Fruit fly (Drosophila melanogaster) whole organism, wandering third instar larva: Measurements from ENCODE around the gene CG4789.

Experiments
- Abd-B ChIP-seq: fragments of >200 bp; optimal IDR thresholded peaks from 2 replicates; lab custom pipeline; 2017; ENCODE audit warnings: missing biosample characterization, missing genetic modification characterization
- Dfd ChIP-seq: fragments of >200 bp; optimal IDR thresholded peaks from 2 replicates; lab custom pipeline; 2017; ENCODE audit warnings: missing biosample characterization, missing genetic modification characterization
- GATAd ChIP-seq: sonication (Bioruptor generic); optimal IDR thresholded peaks from 2 replicates; lab custom pipeline; 2016; ENCODE audit warnings: missing biosample characterization, missing genetic modification characterization
- brk ChIP-seq: fragments of 200-800 bp; sonication (Bioruptor generic); optimal IDR thresholded peaks from 2 replicates; lab custom pipeline; 2016; ENCODE audit warnings: missing biosample characterization, mild to moderate bottlenecking, missing genetic modification characterization
- dl ChIP-seq, 2 experiments: fragments of 175-275, 200-275 bp in 1 of 2; fragments of 200-275 bp in 1 of 2; sonication (Bioruptor generic); optimal IDR thresholded peaks; lab custom pipeline; 2018; ENCODE audit warnings: mild to moderate bottlenecking in 2 of 2, missing biosample characterization in 2 of 2, missing genetic modification characterization in 2 of 2, moderate library complexity in 2 of 2; ENCODE audit not compliant: partially characterized antibody in 2 of 2, insufficient read depth in 1 of 2
- dsf ChIP-seq: sonication (Bioruptor generic); optimal IDR thresholded peaks from 2 replicates; lab custom pipeline; 2016; ENCODE audit warnings: missing biosample characterization, missing genetic modification characterization, borderline replicate concordance
- ey ChIP-seq: fragments of 200-800 bp; sonication (Bioruptor generic); optimal IDR thresholded peaks from 2 replicates; lab custom pipeline; 2016; ENCODE audit warnings: missing biosample characterization, missing genetic modification characterization
- h ChIP-seq: fragments of 200-800 bp; sonication (Bioruptor generic); optimal IDR thresholded peaks from 3 replicates; lab custom pipeline; 2016; ENCODE audit warnings: missing biosample characterization, mild to moderate bottlenecking, missing genetic modification characterization
- pan ChIP-seq: fragments of >200 bp; optimal IDR thresholded peaks from 2 replicates; lab custom pipeline; 2017
- rgr ChIP-seq: fragments of 200-800 bp; sonication (Bioruptor generic); optimal IDR thresholded peaks from 3 replicates; lab custom pipeline; 2016; ENCODE audit warnings: missing biosample characterization, mild to moderate bottlenecking, missing genetic modification characterization
- tai ChIP-seq: sonication (Bioruptor generic); optimal IDR thresholded peaks from 2 replicates; lab custom pipeline; 2016; ENCODE audit warnings: missing biosample characterization, missing genetic modification characterization
- usp ChIP-seq: fragments of >200 bp; optimal IDR thresholded peaks from 2 replicates; lab custom pipeline; 2017; ENCODE audit warnings: missing biosample characterization, missing genetic modification characterization

- TF ChIP-seq rgr (GFP tag; lab: Kevin White, UChicago) (no peak), tai (GFP tag; lab: Kevin White, UChicago) (no peak), Abd-B (GFP tag; lab: Kevin White, UChicago) (no peak), dsf (no peak), GATAd (GFP tag; lab: Kevin White, UChicago) (no peak), pan (no peak), Dfd (no peak), usp (GFP tag; lab: Kevin White, UChicago) (no peak), ey (GFP tag; lab: Kevin White, UChicago) (no peak), brk (GFP tag; lab: Kevin White, UChicago) (no peak), h (GFP tag; lab: Kevin White, UChicago) (no peak), dl (GFP tag; optimal IDR thresholded peaks at IDR 0.05; lab: Kevin White, UChicago; ENCODE audit: insufficient read depth in 1 of 2, partially characterized antibody in 2 of 2) (no peak)
Observed at dm6 chrX:16793129-16793748, 7.5 kb upstream of the CG4789 start.
